In the genomic region with DNA sequence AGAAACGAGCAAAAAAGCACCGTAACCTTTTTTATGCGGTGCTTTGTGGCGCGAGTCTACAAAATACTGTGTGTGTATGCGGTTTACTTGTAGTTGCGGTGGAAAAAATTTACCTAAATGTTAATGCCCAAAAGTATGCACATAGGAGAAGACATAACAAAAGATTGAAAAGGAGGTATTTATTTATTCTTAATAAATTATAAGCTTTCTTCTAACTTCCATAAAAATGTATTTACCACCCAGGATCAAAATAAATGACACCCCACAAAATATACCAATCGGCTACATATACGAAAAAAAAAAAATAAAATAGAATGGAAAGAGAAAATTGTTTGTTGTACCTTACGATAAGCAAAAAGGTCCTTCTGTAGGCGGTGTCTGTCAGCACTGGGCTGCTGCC, we compare ENCODE assay signal across 3 fruit fly cellular contexts.
TF ChIP-seq lines count a peak whose summit lies in the region.
"Not testable (repeated sequence)": the region's sequence is repeated elsewhere in the genome, so short reads cannot be mapped to it uniquely, and the experiment has no call there.

No protein-coding gene starts in this region.

- TF ChIP-seq CTCF in whole organism, embryonic (GFP tag; optimal IDR thresholded peaks at IDR 0.05; lab: Kevin White, UChicago): not testable (repeated sequence)

TF ChIP-seq in whole organism, adult, 20 proteins besides CTCF, POLR2A, EP300 and RAD21:
- TF ChIP-seq kay (GFP tag; lab: Kevin White, UChicago; ENCODE audit: borderline replicate concordance) (peak; percentile 51), pad (GFP tag; optimal IDR thresholded peaks at IDR 0.05; lab: Kevin White, UChicago) (peak; percentile 63)

TF ChIP-seq in whole organism, embryonic, 481 proteins besides CTCF, POLR2A, EP300 and RAD21:
- 0 out of 2 replicates have a peak, but pooled peaks have one; percentile 4 for TF ChIP-seq CG14014 (GFP tag; IDR thresholded peaks at IDR 0.05; lab: Robert Waterston, UW)

TF ChIP-seq in whole organism, wandering third instar larva, 38 proteins besides CTCF, POLR2A, EP300 and RAD21:
- TF ChIP-seq psq (GFP tag; optimal IDR thresholded peaks at IDR 0.05; lab: Kevin White, UChicago): peak; percentile 21
